Worm (Caenorhabditis elegans) whole organism, early embryonic: ENCODE results near the gene R06B9.5.

Experiments used
- ama-1 ChIP-seq: fragments of 150-350 bp; optimal IDR thresholded peaks from 2 replicates; lab custom pipeline; 2014
- flt-1 ChIP-seq: fragments of 200-800 bp; sonication (Bioruptor generic); IDR thresholded peaks from 2 replicates; pipeline ENCODE4 v1.3.6; 2022; ENCODE audit warnings: missing genetic modification characterization, missing compliant biosample characterization
- hmbx-1 ChIP-seq: sonication (generic microtip); optimal IDR thresholded peaks from 2 replicates; lab custom pipeline; 2016; ENCODE audit warnings: mild to moderate bottlenecking, missing genetic modification characterization, missing compliant biosample characterization
- tra-4 ChIP-seq: sonication (generic microtip); optimal IDR thresholded peaks from 2 replicates; lab custom pipeline; 2017; ENCODE audit warnings: missing genetic modification characterization, missing compliant biosample characterization

ce11 chrII:13723754-13724153, 12.4 kb upstream of the R06B9.5 start:
- TF ChIP-seq ama-1 (lab: Kevin White, UChicago) (no peak), tra-4 (tag; lab: Kevin White, UChicago) (no peak), flt-1 (GFP tag; lab: Robert Waterston, UW) (no peak), hmbx-1 (tag; lab: Kevin White, UChicago) (no peak)
